Worm (Caenorhabditis elegans) whole organism, dauer: ENCODE results near the gene comt-1.
"Not testable (repeated sequence)": the region's sequence is repeated elsewhere in the genome, so short reads cannot be mapped to it uniquely, and the experiment has no call there.

ENCODE experiments used
- unc-62 ChIP-seq: sonication (generic microtip); optimal IDR thresholded peaks from 2 replicates; lab custom pipeline; 2017; ENCODE audit warnings: missing biosample characterization, missing genetic modification reagents, missing genetic modification characterization

Gene comt-1

ce11 chrX:2862372-2862771 lies at the start of gene comt-1:
Gene comt-1, minus strand, starts transcription at chrX:2862472.
- TF ChIP-seq unc-62 (GFP tag; lab: Kevin White, UChicago), result no peak

ce11 chrX:2909227-2909626 lies 47.0 kb upstream of the comt-1 start, which contains the start of gene nmy-1:
Gene nmy-1, plus strand, starts transcription at chrX:2909527.
- TF ChIP-seq unc-62 (GFP tag; lab: Kevin White, UChicago), result no peak

- TF ChIP-seq unc-62 (GFP tag; lab: Kevin White, UChicago), result no peak
These were observed 45.1 kb upstream of the comt-1 start for ce11 chrX:2907296-2907873.

- TF ChIP-seq unc-62 (GFP tag; lab: Kevin White, UChicago), result no peak
These were observed 43.9 kb upstream of the comt-1 start for ce11 chrX:2906062-2906732.

ce11 chrX:2903715-2904419 lies 41.6 kb upstream of the comt-1 start:
- TF ChIP-seq unc-62 (GFP tag; lab: Kevin White, UChicago), result no peak

- no peak for TF ChIP-seq unc-62 (GFP tag; lab: Kevin White, UChicago)
These were observed 40.6 kb upstream of the comt-1 start for ce11 chrX:2902854-2903253.

- TF ChIP-seq unc-62 (GFP tag; lab: Kevin White, UChicago), result no peak
These were observed 38.7 kb upstream of the comt-1 start for ce11 chrX:2900897-2901496.

- TF ChIP-seq unc-62 (GFP tag; lab: Kevin White, UChicago), result no peak
These were observed 36.0 kb upstream of the comt-1 start, which contains the start of gene F52B10.3 for ce11 chrX:2898256-2898655. Gene F52B10.3, minus strand, starts transcription at chrX:2898356.

ce11 chrX:2895646-2896045 lies 33.4 kb upstream of the comt-1 start:
- TF ChIP-seq unc-62 (GFP tag; lab: Kevin White, UChicago), result no peak

ce11 chrX:2894273-2894672 lies 32.0 kb upstream of the comt-1 start, which contains the start of gene B0410.1:
Gene B0410.1, plus strand, starts transcription at chrX:2894573.
- TF ChIP-seq unc-62 (GFP tag; lab: Kevin White, UChicago), result not testable (repeated sequence)

- TF ChIP-seq unc-62 (GFP tag; lab: Kevin White, UChicago), result no peak
These were observed 30.9 kb upstream of the comt-1 start for ce11 chrX:2893026-2893662.

ce11 chrX:2891879-2892278 lies 29.6 kb upstream of the comt-1 start:
- TF ChIP-seq unc-62 (GFP tag; lab: Kevin White, UChicago), result no peak

- TF ChIP-seq unc-62 (GFP tag; lab: Kevin White, UChicago), result no peak
These were observed 29.0 kb upstream of the comt-1 start, which contains the start of gene B0410.3 for ce11 chrX:2891141-2891739. Gene B0410.3, minus strand, starts transcription at chrX:2891491.

- no peak for TF ChIP-seq unc-62 (GFP tag; lab: Kevin White, UChicago)
These were observed 27.9 kb upstream of the comt-1 start for ce11 chrX:2890041-2890650.
